Worm (Caenorhabditis elegans): Measurements from ENCODE around the gene R11E3.19.
A peak's percentile ranks its signal among the peaks of the same experiment; 100 is the strongest.

Gene R11E3.19

ce11 chrIV:4747553-4747952, 28.3 kb downstream of the R11E3.19 start, which contains the start of gene tctn-1:
TSS of gene tctn-1 (minus strand) at chrIV:4747832.
- TF ChIP-seq med-1 (GFP tag; optimal IDR thresholded peaks at IDR 0.05; ENCODE audit: insufficient read depth), result no peak
- no peak for TF ChIP-seq ztf-29 (GFP tag; IDR thresholded peaks at IDR 0.05)
- no peak for TF ChIP-seq flt-1 (GFP tag; IDR thresholded peaks at IDR 0.05)
- TF ChIP-seq T22C8.4 (GFP tag; IDR thresholded peaks at IDR 0.05), result no peak

- no peak for TF ChIP-seq tab-1 (GFP tag; IDR thresholded peaks at IDR 0.05)
- no peak for TF ChIP-seq ztf-29 (GFP tag; IDR thresholded peaks at IDR 0.05)
- no peak for TF ChIP-seq ztf-23 (GFP tag; IDR thresholded peaks at IDR 0.05)
- TF ChIP-seq flt-1 (GFP tag; IDR thresholded peaks at IDR 0.05), result no peak
- no peak for TF ChIP-seq cog-1 (tag; optimal IDR thresholded peaks at IDR 0.05)
- no peak for TF ChIP-seq klf-2 (GFP tag; conservative IDR thresholded peaks at IDR 0.05)
- TF ChIP-seq ref-1 (GFP tag; conservative IDR thresholded peaks at IDR 0.05), result no peak
- TF ChIP-seq T22C8.4 (GFP tag; IDR thresholded peaks at IDR 0.05), result no peak
- no peak for TF ChIP-seq med-1 (GFP tag; optimal IDR thresholded peaks at IDR 0.05; ENCODE audit: insufficient read depth)
These were observed 30.5 kb downstream of the R11E3.19 start, which contains the start of gene timm-17B.1 for ce11 chrIV:4745422-4745821. TSS of gene timm-17B.1 (minus strand) at chrIV:4745492.

ce11 chrIV:4744167-4744566, 31.7 kb downstream of the R11E3.19 start, which contains the start of gene hoe-1:
TSS of gene hoe-1 (minus strand) at chrIV:4744267.
- TF ChIP-seq T22C8.4 (GFP tag; IDR thresholded peaks at IDR 0.05) (no peak), klf-2 (GFP tag; conservative IDR thresholded peaks at IDR 0.05) (no peak), ztf-23 (GFP tag; IDR thresholded peaks at IDR 0.05) (no peak), ref-1 (GFP tag; conservative IDR thresholded peaks at IDR 0.05) (no peak), flt-1 (GFP tag; IDR thresholded peaks at IDR 0.05) (no peak), tab-1 (GFP tag; IDR thresholded peaks at IDR 0.05) (no peak), ztf-29 (GFP tag; IDR thresholded peaks at IDR 0.05) (no peak), med-1 (GFP tag; optimal IDR thresholded peaks at IDR 0.05; ENCODE audit: insufficient read depth) (no peak), cog-1 (tag; optimal IDR thresholded peaks at IDR 0.05) (no peak)

- no peak for TF ChIP-seq klf-2 (GFP tag; conservative IDR thresholded peaks at IDR 0.05)
- TF ChIP-seq ref-1 (GFP tag; conservative IDR thresholded peaks at IDR 0.05), result no peak
- no peak for TF ChIP-seq T22C8.4 (GFP tag; IDR thresholded peaks at IDR 0.05)
- TF ChIP-seq tab-1 (GFP tag; IDR thresholded peaks at IDR 0.05), result no peak
These were observed 33.4 kb downstream of the R11E3.19 start for ce11 chrIV:4742480-4742879.

ce11 chrIV:4737258-4737657, 38.6 kb downstream of the R11E3.19 start, which contains the start of gene fbxb-78:
TSS of gene fbxb-78 (plus strand) at chrIV:4737558.
- no peak for TF ChIP-seq cog-1 (tag; optimal IDR thresholded peaks at IDR 0.05)
- no peak for TF ChIP-seq flt-1 (GFP tag; IDR thresholded peaks at IDR 0.05)
- no peak for TF ChIP-seq ztf-23 (GFP tag; IDR thresholded peaks at IDR 0.05)
- no peak for TF ChIP-seq klf-2 (GFP tag; conservative IDR thresholded peaks at IDR 0.05)
- no peak for TF ChIP-seq tab-1 (GFP tag; IDR thresholded peaks at IDR 0.05)

- TF ChIP-seq cog-1 (tag; optimal IDR thresholded peaks at IDR 0.05), result peak; percentile 49
- peak; percentile 66 for TF ChIP-seq flt-1 (GFP tag; IDR thresholded peaks at IDR 0.05)
- TF ChIP-seq klf-2 (GFP tag; conservative IDR thresholded peaks at IDR 0.05), result peak; percentile 71
- TF ChIP-seq ztf-29 (GFP tag; IDR thresholded peaks at IDR 0.05), result peak; percentile 31; the same call in 1 of the 2 replicates
- TF ChIP-seq T22C8.4 (GFP tag; IDR thresholded peaks at IDR 0.05), result peak; percentile 40; the same call in 1 of the 2 replicates
- peak; percentile 90 for TF ChIP-seq ztf-23 (GFP tag; IDR thresholded peaks at IDR 0.05)
These were observed 48.0 kb downstream of the R11E3.19 start for ce11 chrIV:4727935-4728334.

- peak; percentile 90 for TF ChIP-seq flt-1 (GFP tag; IDR thresholded peaks at IDR 0.05)
- 0 out of 2 replicates have a peak, but pooled peaks have one; percentile 20 for TF ChIP-seq ref-1 (GFP tag; conservative IDR thresholded peaks at IDR 0.05)
- peak; percentile 60 for TF ChIP-seq T22C8.4 (GFP tag; IDR thresholded peaks at IDR 0.05)
- TF ChIP-seq tab-1 (GFP tag; IDR thresholded peaks at IDR 0.05), result 0 out of 2 replicates have a peak, but pooled peaks have one; percentile 59
- TF ChIP-seq ztf-23 (GFP tag; IDR thresholded peaks at IDR 0.05), result peak; percentile 95
- peak; percentile 49 for TF ChIP-seq cog-1 (tag; optimal IDR thresholded peaks at IDR 0.05)
- peak; percentile 68; the same call in 1 of the 2 replicates for TF ChIP-seq klf-2 (GFP tag; conservative IDR thresholded peaks at IDR 0.05)
These were observed 50.4 kb downstream of the R11E3.19 start for ce11 chrIV:4725478-4725920.

Measured in whole organism, midembryonic.